Fruit fly (Drosophila melanogaster): Measurements from ENCODE around the gene Acbp5.
A peak's percentile ranks its signal among the peaks of the same experiment; 100 is the strongest.

Acbp5 gene

DNA sequence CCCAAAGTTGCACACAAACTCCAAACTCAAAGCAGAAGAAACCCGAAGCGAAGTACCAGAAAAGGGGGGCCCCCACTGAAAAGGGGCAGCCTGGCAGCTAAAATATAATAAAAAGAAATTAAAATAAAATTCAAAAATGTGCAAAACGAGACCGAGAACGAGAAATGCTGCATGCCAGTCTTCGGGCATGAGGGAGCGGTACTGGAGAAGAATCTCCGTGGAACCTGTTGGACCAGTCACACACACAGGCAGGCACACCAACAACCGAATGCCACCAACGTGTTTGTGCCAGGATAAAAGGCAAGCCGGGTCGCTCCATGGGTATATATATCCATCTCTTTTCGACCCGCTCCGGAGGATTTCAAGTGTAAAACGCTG, 36.7 kb upstream of the Acbp5 start:
- TF ChIP-seq CG11617 (GFP tag; optimal IDR thresholded peaks at IDR 0.05): no peak
- TF ChIP-seq CG33017 (tag; optimal IDR thresholded peaks at IDR 0.05): no peak
- TF ChIP-seq Mnt (GFP tag; optimal IDR thresholded peaks at IDR 0.05): no peak
- no peak for TF ChIP-seq CG14711 (tag; optimal IDR thresholded peaks at IDR 0.05)
- TF ChIP-seq Clk (GFP tag; optimal IDR thresholded peaks at IDR 0.05): no peak

DNA sequence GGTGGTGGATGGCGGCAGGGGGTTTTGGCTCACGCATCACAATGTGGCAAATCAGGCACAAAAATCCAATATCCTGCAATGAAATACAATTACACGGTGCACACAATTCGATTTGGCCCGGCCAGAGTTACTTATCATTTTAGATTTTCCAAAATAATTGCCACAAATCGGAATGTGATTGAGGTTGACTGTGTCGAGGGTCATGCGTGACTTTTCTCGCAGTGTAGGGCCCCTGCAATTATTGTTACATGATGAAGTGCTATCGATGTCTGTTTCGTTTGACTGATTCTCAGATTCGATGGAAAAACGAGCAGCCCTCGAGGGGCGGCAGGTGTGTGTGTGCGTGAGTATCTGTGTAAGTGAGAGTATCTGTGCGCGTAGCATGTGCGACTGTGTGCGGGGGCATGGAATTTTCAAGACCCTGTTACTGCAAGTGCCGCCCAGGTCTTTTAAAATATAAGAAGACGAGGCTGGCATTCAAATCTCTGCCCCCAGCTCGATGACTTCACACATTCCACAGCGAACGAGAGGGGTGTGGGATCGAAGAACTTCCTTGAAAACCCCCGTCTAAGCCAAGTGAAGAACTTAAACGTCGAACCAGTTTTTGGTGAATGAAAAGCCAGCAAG, 36.2 kb upstream of the Acbp5 start:
- no peak for TF ChIP-seq CG33017 (tag; optimal IDR thresholded peaks at IDR 0.05)
- no peak for TF ChIP-seq CG11617 (GFP tag; optimal IDR thresholded peaks at IDR 0.05)
- no peak for TF ChIP-seq pad (GFP tag; optimal IDR thresholded peaks at IDR 0.05)
- no peak for TF ChIP-seq Hr96 (GFP tag; optimal IDR thresholded peaks at IDR 0.05)
- no peak for TF ChIP-seq CG5204 (GFP tag; optimal IDR thresholded peaks at IDR 0.05)
- no peak for TF ChIP-seq Mnt (GFP tag; optimal IDR thresholded peaks at IDR 0.05)
- no peak for TF ChIP-seq cic (GFP tag; optimal IDR thresholded peaks at IDR 0.05)
- no peak for TF ChIP-seq toe (GFP tag; optimal IDR thresholded peaks at IDR 0.05)
- TF ChIP-seq Crg-1 (GFP tag; optimal IDR thresholded peaks at IDR 0.05): no peak
- TF ChIP-seq CG7101 (tag; optimal IDR thresholded peaks at IDR 0.05): no peak
- TF ChIP-seq CG14711 (tag; optimal IDR thresholded peaks at IDR 0.05): no peak
- TF ChIP-seq CG7045 (GFP tag; optimal IDR thresholded peaks at IDR 0.05): no peak
- TF ChIP-seq tj (GFP tag; optimal IDR thresholded peaks at IDR 0.05): no peak
- no peak for TF ChIP-seq CG1620 (GFP tag; optimal IDR thresholded peaks at IDR 0.05)
- no peak for TF ChIP-seq kay (GFP tag; ENCODE audit: borderline replicate concordance)
- TF ChIP-seq CG12768 (GFP tag; optimal IDR thresholded peaks at IDR 0.05): no peak

DNA sequence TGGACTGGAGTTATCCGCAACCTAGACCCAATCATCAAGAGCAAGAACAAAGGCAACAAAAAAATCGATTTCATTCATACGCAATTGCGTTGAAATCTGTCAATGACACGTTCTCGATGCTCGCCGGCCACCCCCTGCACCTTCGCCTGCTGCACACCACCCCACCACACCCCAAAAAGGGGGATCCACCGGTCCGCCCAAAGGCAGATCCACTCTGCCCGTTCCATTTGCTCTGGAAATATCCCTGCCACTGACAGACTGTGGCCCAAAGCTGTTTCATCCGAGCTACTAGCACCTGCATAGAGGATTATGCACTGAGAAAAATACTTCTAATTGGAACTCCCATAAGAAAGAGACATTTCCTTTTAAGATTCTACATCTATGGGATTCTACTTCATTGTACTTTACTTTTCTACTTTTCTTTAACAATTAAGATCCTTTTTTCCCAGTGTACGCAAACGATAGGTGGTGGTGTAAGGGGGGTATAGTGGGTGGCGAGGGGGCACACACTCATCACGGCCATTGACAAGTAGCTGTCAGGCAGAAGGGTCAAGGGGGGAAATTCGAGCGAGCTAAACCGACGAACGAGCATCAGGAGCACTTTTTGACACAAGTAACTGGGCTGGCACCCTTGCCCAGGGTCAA, 35.5 kb upstream of the Acbp5 start:
- TF ChIP-seq pad (GFP tag; optimal IDR thresholded peaks at IDR 0.05) (no peak), CG7045 (GFP tag; optimal IDR thresholded peaks at IDR 0.05) (peak; percentile 28), bab1 (GFP tag; optimal IDR thresholded peaks at IDR 0.05) (no peak), Hr96 (GFP tag; optimal IDR thresholded peaks at IDR 0.05) (no peak), tj (GFP tag; optimal IDR thresholded peaks at IDR 0.05) (no peak), cic (GFP tag; optimal IDR thresholded peaks at IDR 0.05) (no peak), CG5204 (GFP tag; optimal IDR thresholded peaks at IDR 0.05) (no peak), CG12768 (GFP tag; optimal IDR thresholded peaks at IDR 0.05) (no peak), CG7101 (tag; optimal IDR thresholded peaks at IDR 0.05) (no peak)

DNA sequence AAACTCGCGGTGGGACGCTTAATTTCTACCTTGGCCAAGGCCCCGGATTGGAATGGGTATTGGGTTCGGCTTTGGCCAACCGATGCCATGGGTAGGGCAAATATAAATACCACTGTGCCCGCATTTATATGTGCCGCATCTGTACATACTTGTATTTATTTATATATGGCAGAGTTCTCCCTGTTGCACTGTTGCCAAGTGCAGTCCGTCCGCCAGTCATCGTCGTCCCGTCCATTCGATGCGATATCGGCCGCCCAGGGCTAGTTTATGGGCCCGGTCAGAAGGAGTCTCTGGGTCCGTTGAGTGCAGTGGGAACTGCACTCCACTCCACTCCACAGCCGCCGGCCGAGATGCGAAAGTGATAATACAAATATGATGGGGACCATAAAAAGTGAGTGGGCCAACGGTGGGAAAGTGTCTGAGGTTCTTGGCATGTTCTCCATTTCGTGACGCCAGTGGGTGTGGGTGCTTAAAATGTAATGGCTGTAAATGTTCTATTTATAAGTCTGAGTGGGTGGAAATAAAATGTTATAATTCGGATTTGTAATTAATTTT, 34.6 kb upstream of the Acbp5 start:
- TF ChIP-seq cic (GFP tag; optimal IDR thresholded peaks at IDR 0.05) (no peak), CG1620 (GFP tag; optimal IDR thresholded peaks at IDR 0.05) (no peak), Crg-1 (GFP tag; optimal IDR thresholded peaks at IDR 0.05) (no peak), kay (GFP tag; ENCODE audit: borderline replicate concordance) (no peak), CG11617 (GFP tag; optimal IDR thresholded peaks at IDR 0.05) (no peak), CG7045 (GFP tag; optimal IDR thresholded peaks at IDR 0.05) (no peak), CG7101 (tag; optimal IDR thresholded peaks at IDR 0.05) (no peak), Clk (GFP tag; optimal IDR thresholded peaks at IDR 0.05) (no peak)

DNA sequence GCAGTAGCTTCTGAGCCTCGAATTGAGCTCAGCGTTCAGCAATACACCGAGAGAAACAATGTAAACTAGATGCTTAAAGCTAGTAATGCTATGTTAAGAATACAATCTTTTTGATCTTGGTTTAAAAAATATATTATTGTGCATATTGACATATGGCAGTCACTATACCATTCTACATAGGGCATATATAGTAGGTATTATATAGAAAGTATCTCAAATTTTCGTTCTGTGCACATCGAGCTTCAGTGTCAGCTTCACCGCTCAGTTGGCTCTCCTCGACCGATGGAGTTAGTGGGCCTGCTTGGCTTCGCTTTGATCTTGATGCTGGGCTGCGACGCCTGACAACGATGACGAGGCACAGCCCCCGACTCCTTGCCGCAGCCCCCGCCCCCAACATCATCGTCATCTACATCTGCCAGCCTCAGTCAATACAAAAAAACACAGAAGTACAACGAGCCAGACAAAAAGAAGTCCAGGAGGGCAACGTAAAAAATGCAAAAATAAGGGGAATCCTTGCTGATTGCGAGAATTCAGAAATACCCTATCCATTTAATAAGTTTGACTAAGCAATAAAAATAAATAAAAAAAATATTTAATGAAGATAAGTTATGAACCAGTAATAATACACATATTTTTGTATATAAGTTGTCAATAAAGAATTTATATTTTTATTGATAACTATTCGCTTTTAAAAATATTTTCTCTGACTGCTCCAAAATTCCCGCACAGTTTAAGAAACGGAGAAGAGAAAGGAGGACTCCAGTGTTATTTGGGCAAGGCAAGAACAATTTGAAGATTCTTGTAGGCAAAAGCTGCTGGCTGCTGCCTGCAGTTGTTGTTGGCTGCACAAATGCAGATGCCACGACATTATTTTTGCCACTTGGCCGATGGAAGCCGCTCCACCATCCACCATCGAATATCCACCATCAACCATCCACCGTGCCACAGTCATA, 33.6 kb upstream of the Acbp5 start:
- TF ChIP-seq CG7045 (GFP tag; optimal IDR thresholded peaks at IDR 0.05): no peak
- TF ChIP-seq toe (GFP tag; optimal IDR thresholded peaks at IDR 0.05): no peak
- no peak for TF ChIP-seq Clk (GFP tag; optimal IDR thresholded peaks at IDR 0.05)
- TF ChIP-seq CG5204 (GFP tag; optimal IDR thresholded peaks at IDR 0.05): no peak

DNA sequence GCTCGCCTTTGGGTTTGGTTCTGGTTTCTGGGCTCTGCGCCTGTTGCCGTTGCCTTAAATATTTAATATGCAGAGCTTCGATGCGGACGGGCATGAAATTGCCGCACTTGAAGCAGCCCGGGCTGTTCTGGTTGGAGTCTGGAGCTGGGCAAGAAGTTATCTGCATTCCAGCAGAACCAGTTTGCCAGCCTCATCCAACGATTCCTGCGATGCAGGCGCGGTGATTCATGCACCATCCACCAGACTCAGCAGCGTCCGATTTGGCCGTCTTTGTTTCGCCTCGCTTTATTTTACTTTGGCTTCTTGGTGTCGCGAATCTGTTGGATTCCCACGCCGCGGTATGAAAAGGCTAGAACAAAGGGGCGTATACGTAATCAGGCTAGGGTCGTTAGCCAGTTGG, 31.1 kb upstream of the Acbp5 start:
- TF ChIP-seq cnc (optimal IDR thresholded peaks at IDR 0.05) (no peak), CG14711 (tag; optimal IDR thresholded peaks at IDR 0.05) (no peak), CG7101 (tag; optimal IDR thresholded peaks at IDR 0.05) (no peak), tj (GFP tag; optimal IDR thresholded peaks at IDR 0.05) (no peak), CG33017 (tag; optimal IDR thresholded peaks at IDR 0.05) (no peak), CG1620 (GFP tag; optimal IDR thresholded peaks at IDR 0.05) (no peak), CG11617 (GFP tag; optimal IDR thresholded peaks at IDR 0.05) (no peak), kay (GFP tag; ENCODE audit: borderline replicate concordance) (no peak), Hr96 (GFP tag; optimal IDR thresholded peaks at IDR 0.05) (no peak), pad (GFP tag; optimal IDR thresholded peaks at IDR 0.05) (no peak), Crg-1 (GFP tag; optimal IDR thresholded peaks at IDR 0.05) (no peak), ovo (GFP tag; optimal IDR thresholded peaks at IDR 0.05) (no peak), Clk (GFP tag; optimal IDR thresholded peaks at IDR 0.05) (no peak)

Data from whole organism, adult.